Fruit fly (Drosophila melanogaster) whole organism, embryonic: Measurements from ENCODE around the gene mRpL3.
A peak's percentile ranks its signal among the peaks of the same experiment; 100 is the strongest.

Experiments used
- Atf6 ChIP-seq: fragments of 200-800 bp; sonication (Bioruptor generic); IDR thresholded peaks from 2 replicates; pipeline ENCODE4 v1.3.6; 2022; ENCODE audit warnings: missing biosample characterization, missing genetic modification characterization
- Blimp-1 ChIP-seq: fragments of 200-800 bp; sonication (Bioruptor generic); optimal IDR thresholded peaks from 3 replicates; lab custom pipeline; 2018; ENCODE audit warnings: missing biosample characterization, missing genetic modification characterization, mild to moderate bottlenecking, moderate library complexity, missing genetic modification reagents
- C15 ChIP-seq: fragments of 200-800 bp; sonication (Bioruptor generic); IDR thresholded peaks from 3 replicates; pipeline ENCODE4 v1.3.6; 2022; ENCODE audit warnings: missing biosample characterization, missing genetic modification characterization
- CG11504 ChIP-seq: fragments of 200-800 bp; sonication (Bioruptor generic); optimal IDR thresholded peaks from 3 replicates; lab custom pipeline; 2019; ENCODE audit warnings: missing biosample characterization, mild to moderate bottlenecking, missing genetic modification characterization, moderate library complexity
- CG11696 ChIP-seq: fragments of 200-800 bp; sonication (Bioruptor generic); IDR thresholded peaks from 2 replicates; pipeline ENCODE4 v1.3.6; 2022; ENCODE audit warnings: missing biosample characterization, missing genetic modification characterization
- CG14965 ChIP-seq: fragments of 200-800 bp; sonication (Bioruptor generic); optimal IDR thresholded peaks from 2 replicates; lab custom pipeline; 2016; ENCODE audit warnings: missing biosample characterization, missing genetic modification characterization, borderline replicate concordance
- CG1647 ChIP-seq: fragments of 200-800 bp; sonication (Bioruptor generic); optimal IDR thresholded peaks from 3 replicates; lab custom pipeline; 2016; ENCODE audit warnings: missing biosample characterization, missing genetic modification characterization
- CG18476 ChIP-seq: fragments of 200-800 bp; sonication (Bioruptor generic); optimal IDR thresholded peaks from 2 replicates; lab custom pipeline; 2016; ENCODE audit warnings: missing biosample characterization, mild to moderate bottlenecking, missing genetic modification characterization
- CG31388 ChIP-seq: fragments of 200-800 bp; sonication (Bioruptor generic); optimal IDR thresholded peaks from 2 replicates; lab custom pipeline; 2016; ENCODE audit warnings: missing biosample characterization, missing genetic modification characterization
- CG4282 ChIP-seq: fragments of 200-800 bp; sonication (Bioruptor generic); optimal IDR thresholded peaks from 2 replicates; lab custom pipeline; 2016; ENCODE audit warnings: missing biosample characterization, missing genetic modification characterization
- CG4854 ChIP-seq: fragments of 200-800 bp; sonication (Bioruptor generic); optimal IDR thresholded peaks from 2 replicates; lab custom pipeline; 2016; ENCODE audit warnings: missing biosample characterization, missing genetic modification characterization, inconsistent platforms
- CG6175 ChIP-seq: fragments of 200-800 bp; sonication (Bioruptor generic); IDR thresholded peaks from 3 replicates; pipeline ENCODE4 v1.3.6; 2022; ENCODE audit warnings: missing biosample characterization, missing genetic modification characterization
- CG7786 ChIP-seq: fragments of 200-800 bp; sonication (Bioruptor generic); optimal IDR thresholded peaks from 2 replicates; lab custom pipeline; 2016; ENCODE audit warnings: missing biosample characterization, missing genetic modification characterization
- CG8281 ChIP-seq: fragments of 200-800 bp; sonication (Bioruptor generic); optimal IDR thresholded peaks from 2 replicates; lab custom pipeline; 2018; ENCODE audit warnings: missing biosample characterization, mild to moderate bottlenecking, missing genetic modification characterization, moderate library complexity
- CG8924 ChIP-seq: fragments of 200-800 bp; optimal IDR thresholded peaks from 3 replicates; lab custom pipeline; 2019; ENCODE audit warnings: missing biosample characterization, mild to moderate bottlenecking, missing genetic modification characterization, moderate library complexity
- CG9437 ChIP-seq: fragments of 200-800 bp; sonication (Bioruptor generic); optimal IDR thresholded peaks from 2 replicates; lab custom pipeline; 2018; ENCODE audit warnings: missing biosample characterization, mild to moderate bottlenecking, missing genetic modification characterization
- CG9797 ChIP-seq: fragments of 200-800 bp; sonication (Bioruptor generic); optimal IDR thresholded peaks from 3 replicates; lab custom pipeline; 2018; ENCODE audit warnings: missing biosample characterization, mild to moderate bottlenecking, missing genetic modification characterization
- CTCF ChIP-seq: fragments of 200-800 bp; sonication (Bioruptor generic); optimal IDR thresholded peaks from 2 replicates; lab custom pipeline; 2017; ENCODE audit warnings: missing biosample characterization, mild to moderate bottlenecking, missing genetic modification characterization, moderate library complexity
- Fer2 ChIP-seq: fragments of 200-800 bp; sonication (Bioruptor generic); optimal IDR thresholded peaks from 2 replicates; lab custom pipeline; 2018; ENCODE audit warnings: missing biosample characterization, mild to moderate bottlenecking, missing genetic modification characterization, moderate library complexity
- HmgD ChIP-seq: fragments of 200-800 bp; sonication (Bioruptor generic); optimal IDR thresholded peaks from 3 replicates; lab custom pipeline; 2016; ENCODE audit warnings: missing biosample characterization, missing genetic modification characterization
- Hr3 ChIP-seq: fragments of 200-800 bp; sonication (Bioruptor generic); optimal IDR thresholded peaks from 3 replicates; lab custom pipeline; 2016; ENCODE audit warnings: missing biosample characterization, missing genetic modification characterization
- MESR4 ChIP-seq: fragments of 200-800 bp; sonication (Bioruptor generic); optimal IDR thresholded peaks from 2 replicates; lab custom pipeline; 2018; ENCODE audit warnings: missing biosample characterization, mild to moderate bottlenecking, missing genetic modification characterization, moderate library complexity
- MTF-1 ChIP-seq: fragments of 200-800 bp; sonication (Bioruptor generic); optimal IDR thresholded peaks from 2 replicates; lab custom pipeline; 2018; ENCODE audit warnings: missing biosample characterization, mild to moderate bottlenecking, missing genetic modification characterization, borderline replicate concordance
- Side ChIP-seq: fragments of 200-800 bp; sonication (Bioruptor generic); optimal IDR thresholded peaks from 2 replicates; lab custom pipeline; 2016; ENCODE audit warnings: missing biosample characterization, missing genetic modification characterization
- Sox100B ChIP-seq: fragments of 200-800 bp; sonication (Bioruptor generic); optimal IDR thresholded peaks from 3 replicates; lab custom pipeline; 2018; ENCODE audit warnings: missing biosample characterization, mild to moderate bottlenecking, missing genetic modification characterization
- Spps ChIP-seq: fragments of 200-800 bp; sonication (Bioruptor generic); optimal IDR thresholded peaks from 2 replicates; lab custom pipeline; 2018; ENCODE audit warnings: missing biosample characterization, mild to moderate bottlenecking, missing genetic modification characterization
- Vsx1 ChIP-seq: fragments of 200-800 bp; sonication (Bioruptor generic); optimal IDR thresholded peaks from 2 replicates; lab custom pipeline; 2017; ENCODE audit warnings: missing biosample characterization, mild to moderate bottlenecking, missing genetic modification characterization, missing genetic modification reagents
- chif ChIP-seq, 2 experiments: fragments of 200-800 bp; sonication (Bioruptor generic); optimal IDR thresholded peaks; 3 replicates each; lab custom pipeline; 2016; ENCODE audit warnings: missing biosample characterization in 2 of 2, missing genetic modification characterization in 2 of 2
- da ChIP-seq: fragments of 200-800 bp; sonication (Bioruptor generic); optimal IDR thresholded peaks from 2 replicates; lab custom pipeline; 2016; ENCODE audit warnings: missing biosample characterization, missing genetic modification characterization
- dati ChIP-seq: fragments of 200-800 bp; sonication (Bioruptor generic); IDR thresholded peaks from 2 replicates; pipeline ENCODE4 v1.3.6; 2022; ENCODE audit warnings: missing biosample characterization, missing genetic modification characterization
- dm ChIP-seq: fragments of 200-800 bp; sonication (Bioruptor generic); optimal IDR thresholded peaks from 3 replicates; lab custom pipeline; 2016; ENCODE audit warnings: missing biosample characterization, missing genetic modification characterization
- dmrt99B ChIP-seq: fragments of 200-800 bp; sonication (Bioruptor generic); optimal IDR thresholded peaks from 2 replicates; lab custom pipeline; 2018; ENCODE audit warnings: missing biosample characterization, mild to moderate bottlenecking, missing genetic modification characterization, moderate library complexity
- emc ChIP-seq: fragments of 200-800 bp; sonication (Bioruptor generic); optimal IDR thresholded peaks from 2 replicates; lab custom pipeline; 2016; ENCODE audit warnings: missing biosample characterization, missing genetic modification characterization
- fd102C ChIP-seq: fragments of 200-800 bp; sonication (Bioruptor generic); optimal IDR thresholded peaks from 2 replicates; lab custom pipeline; 2018; ENCODE audit warnings: missing biosample characterization, mild to moderate bottlenecking, missing genetic modification characterization, moderate library complexity
- grn ChIP-seq: fragments of 200-800 bp; sonication (Bioruptor generic); optimal IDR thresholded peaks from 3 replicates; lab custom pipeline; 2017; ENCODE audit warnings: missing biosample characterization, missing genetic modification characterization
- ind ChIP-seq: fragments of 200-800 bp; sonication (Bioruptor generic); optimal IDR thresholded peaks from 3 replicates; lab custom pipeline; 2016; ENCODE audit warnings: missing biosample characterization, missing genetic modification characterization
- jigr1 ChIP-seq: fragments of 200-800 bp; sonication (Bioruptor generic); IDR thresholded peaks from 3 replicates; pipeline ENCODE4 v1.3.6; 2022; ENCODE audit warnings: missing biosample characterization, missing genetic modification characterization
- kay ChIP-seq: fragments of 200-800 bp; sonication (Bioruptor generic); optimal IDR thresholded peaks from 2 replicates; lab custom pipeline; 2016; ENCODE audit warnings: missing biosample characterization, missing genetic modification characterization
- kni ChIP-seq: fragments of 200-800 bp; sonication (Bioruptor generic); optimal IDR thresholded peaks from 3 replicates; lab custom pipeline; 2017; ENCODE audit warnings: mild to moderate bottlenecking, missing biosample characterization, missing genetic modification reagents, missing genetic modification characterization
- knrl ChIP-seq: fragments of 200-800 bp; sonication (Bioruptor generic); IDR thresholded peaks from 3 replicates; pipeline ENCODE4 v1.3.6; 2022; ENCODE audit warnings: missing biosample characterization, missing genetic modification characterization; ENCODE audit not compliant: partially characterized antibody
- lbe ChIP-seq: fragments of 200-800 bp; sonication (Bioruptor generic); optimal IDR thresholded peaks from 2 replicates; lab custom pipeline; 2016; ENCODE audit warnings: missing biosample characterization, mild to moderate bottlenecking, missing genetic modification characterization
- lov ChIP-seq, 2 experiments: fragments of 200-800 bp in 1 of 2; fragments of >200 bp in 1 of 2; sonication (Bioruptor generic) in 1 of 2; IDR thresholded peaks in 1 of 2; optimal IDR thresholded peaks in 1 of 2; 2 replicates in 1 of 2; 3 replicates in 1 of 2; pipeline versions ENCODE4 v1.3.6 to Lab custom; 2017 to 2022; ENCODE audit warnings: missing biosample characterization in 1 of 2, missing genetic modification characterization in 1 of 2
- luna ChIP-seq: fragments of 200-800 bp; sonication (Bioruptor generic); optimal IDR thresholded peaks from 2 replicates; lab custom pipeline; 2016; ENCODE audit warnings: missing biosample characterization, missing genetic modification characterization
- odd ChIP-seq: fragments of 200-800 bp; sonication (Bioruptor generic); optimal IDR thresholded peaks from 2 replicates; lab custom pipeline; 2017; ENCODE audit warnings: missing biosample characterization, mild to moderate bottlenecking, missing genetic modification characterization
- pfk ChIP-seq: fragments of 200-800 bp; sonication (Bioruptor generic); optimal IDR thresholded peaks from 2 replicates; lab custom pipeline; 2018; ENCODE audit warnings: missing biosample characterization, mild to moderate bottlenecking, missing genetic modification characterization, moderate library complexity
- pita ChIP-seq: fragments of 200-800 bp; sonication (Bioruptor generic); optimal IDR thresholded peaks from 2 replicates; lab custom pipeline; 2017; ENCODE audit warnings: missing biosample characterization, mild to moderate bottlenecking, missing genetic modification characterization
- psq ChIP-seq: fragments of 200-800 bp; sonication (Bioruptor generic); optimal IDR thresholded peaks from 2 replicates; lab custom pipeline; 2017; ENCODE audit warnings: missing biosample characterization, missing genetic modification characterization
- slou ChIP-seq: fragments of 200-800 bp; sonication (Bioruptor generic); optimal IDR thresholded peaks from 3 replicates; lab custom pipeline; 2016; ENCODE audit warnings: missing biosample characterization, missing genetic modification characterization
- tx ChIP-seq: fragments of 200-800 bp; sonication (Bioruptor generic); optimal IDR thresholded peaks from 2 replicates; lab custom pipeline; 2016; ENCODE audit warnings: missing biosample characterization, missing genetic modification characterization
- vvl ChIP-seq: fragments of 200-800 bp; sonication (Bioruptor generic); IDR thresholded peaks from 2 replicates; pipeline ENCODE4 v1.3.6; 2022; ENCODE audit warnings: missing biosample characterization, missing genetic modification characterization

mRpL3 gene

DNA sequence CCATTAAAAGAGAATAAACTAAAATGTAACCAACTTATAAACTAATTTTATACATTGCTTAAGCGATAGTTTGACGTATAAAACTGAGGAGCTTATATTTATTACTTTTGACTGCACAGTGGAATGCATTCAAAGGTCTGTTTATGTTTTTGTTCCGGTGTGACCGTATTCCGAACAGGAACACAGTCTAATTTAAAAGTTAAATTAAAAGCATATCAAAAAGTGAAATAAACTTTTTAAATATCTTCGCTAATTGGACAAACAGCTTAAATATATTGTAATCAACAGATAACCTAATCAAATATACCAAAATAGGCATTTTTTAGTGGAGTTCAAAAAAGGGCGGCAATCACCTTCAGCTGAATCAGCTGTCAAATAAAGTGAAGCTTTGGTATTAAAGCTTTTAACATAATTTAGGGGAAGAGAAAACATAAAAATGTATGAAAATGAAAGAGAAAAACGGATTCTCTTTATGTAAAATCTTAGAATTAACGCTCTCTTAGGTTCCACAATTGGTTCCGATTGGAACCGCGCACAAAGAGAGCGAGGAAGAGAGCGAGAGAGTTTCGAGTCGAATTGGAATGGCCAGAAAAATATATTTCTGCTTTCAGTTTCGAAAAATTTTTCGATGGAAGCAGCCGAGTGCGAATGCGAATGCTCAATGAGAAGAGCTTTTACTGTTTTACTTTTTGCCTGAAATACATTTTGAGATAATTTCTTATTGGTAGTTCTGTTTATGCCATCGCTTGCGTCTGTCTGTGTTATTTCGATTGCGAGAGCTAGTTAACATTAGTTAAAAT is 42.9 kb downstream of the mRpL3 start, which contains the start of the genes PGRP-LE and sd (continued):
- TF ChIP-seq luna (no peak), CG4282 (no peak), da (GFP tag; lab: Kevin White, UChicago) (no peak), Hr3 (GFP tag; lab: Kevin White, UChicago) (no peak), slou (no peak), vvl (GFP tag; lab: Robert Waterston, UW) (no peak), pfk (no peak), chif (GFP tag; optimal IDR thresholded peaks at IDR 0.05; lab: Kevin White, UChicago) (no peak), pita (GFP tag; lab: Kevin White, UChicago) (no peak), CG9797 (no peak), CTCF (GFP tag; lab: Kevin White, UChicago) (no peak), CG4854 (GFP tag; lab: Kevin White, UChicago) (no peak), odd (GFP tag; lab: Kevin White, UChicago) (no peak), psq (GFP tag; lab: Kevin White, UChicago) (no peak), tx (GFP tag; lab: Kevin White, UChicago) (no peak), kni (no peak), CG14965 (no peak), Sox100B (GFP tag; lab: Kevin White, UChicago) (no peak), Spps (tag; lab: Kevin White, UChicago) (no peak), CG11696 (GFP tag; lab: Robert Waterston, UW) (no peak), MESR4 (no peak), C15 (GFP tag; lab: Robert Waterston, UW) (no peak), fd102C (GFP tag; lab: Kevin White, UChicago) (no peak), lov (optimal IDR thresholded peaks at IDR 0.05; lab: Kevin White, UChicago) (no peak), lov (GFP tag; IDR thresholded peaks at IDR 0.05; lab: Robert Waterston, UW) (no peak), dati (no peak), Blimp-1 (GFP tag; lab: Kevin White, UChicago) (peak; percentile 30), knrl (GFP tag; lab: Robert Waterston, UW) (no peak), kay (no peak), CG1647 (GFP tag; lab: Kevin White, UChicago) (no peak), grn (no peak), CG7786 (GFP tag; lab: Kevin White, UChicago) (no peak), CG18476 (GFP tag; lab: Kevin White, UChicago) (no peak), Atf6 (GFP tag; lab: Robert Waterston, UW) (peak; percentile 7; the same call in 1 of the 2 replicates), CG8281 (tag; lab: Kevin White, UChicago) (no peak), CG8924 (no peak), Fer2 (tag; lab: Kevin White, UChicago) (no peak), emc (no peak), Side (GFP tag; lab: Kevin White, UChicago) (no peak), HmgD (no peak), ind (GFP tag; lab: Kevin White, UChicago) (no peak), lbe (GFP tag; lab: Kevin White, UChicago) (peak; percentile 79), Vsx1 (GFP tag; lab: Kevin White, UChicago) (no peak), CG6175 (GFP tag; lab: Robert Waterston, UW) (no peak), CG31388 (GFP tag; lab: Kevin White, UChicago) (no peak), dmrt99B (no peak), CG9437 (no peak), dm (GFP tag; lab: Kevin White, UChicago) (no peak), CG11504 (tag; lab: Kevin White, UChicago) (no peak), MTF-1 (no peak), jigr1 (no peak)
